Fruit fly (Drosophila melanogaster) whole organism, prepupa: ENCODE results near the gene CG18745.
A peak's percentile ranks its signal among the peaks of the same experiment; 100 is the strongest.

Experiments used
- CG10631 ChIP-seq: fragments of 200-800 bp; sonication (Bioruptor generic); optimal IDR thresholded peaks from 2 replicates; lab custom pipeline; 2016; ENCODE audit warnings: missing biosample characterization, missing genetic modification characterization
- CG10669 ChIP-seq: fragments of 200-800 bp; sonication (Bioruptor generic); optimal IDR thresholded peaks from 3 replicates; lab custom pipeline; 2018; ENCODE audit warnings: missing biosample characterization, mild to moderate bottlenecking, missing genetic modification characterization, moderate library complexity
- CG11294 ChIP-seq: fragments of 200-800 bp; sonication (Bioruptor generic); IDR thresholded peaks from 2 replicates; pipeline ENCODE4 v1.3.6; 2022; ENCODE audit warnings: missing biosample characterization, missing genetic modification characterization
- CG11902 ChIP-seq: fragments of 200-800 bp; sonication (Bioruptor generic); optimal IDR thresholded peaks from 3 replicates; lab custom pipeline; 2016; ENCODE audit warnings: missing biosample characterization, missing genetic modification characterization
- CG15336 ChIP-seq: fragments of 200-800 bp; sonication (Bioruptor generic); IDR thresholded peaks from 2 replicates; pipeline ENCODE4 v1.3.6; 2022; ENCODE audit warnings: missing biosample characterization, missing genetic modification characterization
- CG3032 ChIP-seq: fragments of 200-800 bp; optimal IDR thresholded peaks from 2 replicates; lab custom pipeline; 2019; ENCODE audit warnings: missing biosample characterization, mild to moderate bottlenecking, missing genetic modification characterization, moderate library complexity
- CG31627 ChIP-seq: fragments of 200-800 bp; sonication (Bioruptor generic); optimal IDR thresholded peaks from 3 replicates; lab custom pipeline; 2016; ENCODE audit warnings: missing biosample characterization, missing genetic modification characterization
- CG32006 ChIP-seq: fragments of 200-800 bp; sonication (Bioruptor generic); optimal IDR thresholded peaks from 3 replicates; lab custom pipeline; 2017; ENCODE audit warnings: missing biosample characterization, mild to moderate bottlenecking, missing genetic modification characterization
- CG6163 ChIP-seq: fragments of 200-800 bp; sonication (Bioruptor generic); IDR thresholded peaks from 3 replicates; pipeline ENCODE4 v1.3.6; 2022; ENCODE audit warnings: missing biosample characterization, missing genetic modification characterization
- CG6792 ChIP-seq: fragments of 200-800 bp; sonication (Bioruptor generic); optimal IDR thresholded peaks from 3 replicates; lab custom pipeline; 2016; ENCODE audit warnings: missing biosample characterization, missing genetic modification characterization
- CG6808 ChIP-seq: fragments of 200-800 bp; sonication (Bioruptor generic); optimal IDR thresholded peaks from 3 replicates; lab custom pipeline; 2017; ENCODE audit warnings: missing biosample characterization, missing genetic modification characterization, mild to moderate bottlenecking, moderate library complexity, missing genetic modification reagents
- CG6854 ChIP-seq: fragments of 200-800 bp; sonication (Bioruptor generic); optimal IDR thresholded peaks from 2 replicates; lab custom pipeline; 2017; ENCODE audit warnings: missing biosample characterization, mild to moderate bottlenecking, missing genetic modification characterization
- CG7368 ChIP-seq: fragments of 200-800 bp; sonication (Bioruptor generic); optimal IDR thresholded peaks from 3 replicates; lab custom pipeline; 2016; ENCODE audit warnings: missing biosample characterization, missing genetic modification characterization
- CG8119 ChIP-seq: fragments of 200-800 bp; sonication (Bioruptor generic); IDR thresholded peaks from 3 replicates; pipeline ENCODE4 v1.3.6; 2022; ENCODE audit warnings: missing biosample characterization, missing genetic modification characterization
- CG9139 ChIP-seq: fragments of 200-800 bp; sonication (Bioruptor generic); optimal IDR thresholded peaks from 3 replicates; lab custom pipeline; 2017; ENCODE audit warnings: missing biosample characterization, mild to moderate bottlenecking, missing genetic modification characterization
- Eip78C ChIP-seq: fragments of 200-800 bp; sonication (Bioruptor generic); peaks from one replicate; lab custom pipeline; 2016; ENCODE audit warnings: missing biosample characterization, missing genetic modification characterization
- Ets96B ChIP-seq: fragments of 200-800 bp; optimal IDR thresholded peaks from 2 replicates; lab custom pipeline; 2019; ENCODE audit warnings: missing biosample characterization, mild to moderate bottlenecking, missing genetic modification characterization, moderate library complexity
- Hr38 ChIP-seq: sonication (Bioruptor generic); optimal IDR thresholded peaks from 2 replicates; lab custom pipeline; 2016; ENCODE audit warnings: missing biosample characterization, missing genetic modification characterization
- Hr39 ChIP-seq: fragments of 200-800 bp; sonication (Bioruptor generic); optimal IDR thresholded peaks from 2 replicates; lab custom pipeline; 2016; ENCODE audit warnings: missing biosample characterization, missing genetic modification characterization
- Hr4 ChIP-seq: fragments of 200-800 bp; sonication (Bioruptor generic); optimal IDR thresholded peaks from 3 replicates; lab custom pipeline; 2016; ENCODE audit warnings: missing biosample characterization, missing genetic modification characterization
- Lpt ChIP-seq: fragments of 200-800 bp; sonication (Bioruptor generic); optimal IDR thresholded peaks from 3 replicates; lab custom pipeline; 2016; ENCODE audit warnings: missing biosample characterization, missing genetic modification characterization
- achi ChIP-seq: fragments of 200-800 bp; sonication (Bioruptor generic); optimal IDR thresholded peaks from 3 replicates; lab custom pipeline; 2016; ENCODE audit warnings: missing biosample characterization, missing genetic modification characterization
- cyc ChIP-seq: fragments of 200-800 bp; sonication (Bioruptor generic); optimal IDR thresholded peaks from 3 replicates; lab custom pipeline; 2016; ENCODE audit warnings: missing biosample characterization, missing genetic modification characterization
- eg ChIP-seq: fragments of 200-800 bp; sonication (Bioruptor generic); IDR thresholded peaks from 3 replicates; pipeline ENCODE4 v1.3.6; 2022; ENCODE audit warnings: missing biosample characterization, missing genetic modification characterization
- fkh ChIP-seq: fragments of 200-800 bp; sonication (Bioruptor generic); optimal IDR thresholded peaks from 3 replicates; lab custom pipeline; 2017; ENCODE audit warnings: missing biosample characterization, mild to moderate bottlenecking, missing genetic modification characterization, moderate library complexity
- pdm3 ChIP-seq: fragments of 200-800 bp; sonication (Bioruptor generic); optimal IDR thresholded peaks from 3 replicates; lab custom pipeline; 2016; ENCODE audit warnings: missing biosample characterization, missing genetic modification characterization
- svp ChIP-seq: fragments of 200-800 bp; sonication (Bioruptor generic); peaks from one replicate; lab custom pipeline; 2016; ENCODE audit warnings: missing biosample characterization, missing genetic modification characterization

CG18745 gene

DNA sequence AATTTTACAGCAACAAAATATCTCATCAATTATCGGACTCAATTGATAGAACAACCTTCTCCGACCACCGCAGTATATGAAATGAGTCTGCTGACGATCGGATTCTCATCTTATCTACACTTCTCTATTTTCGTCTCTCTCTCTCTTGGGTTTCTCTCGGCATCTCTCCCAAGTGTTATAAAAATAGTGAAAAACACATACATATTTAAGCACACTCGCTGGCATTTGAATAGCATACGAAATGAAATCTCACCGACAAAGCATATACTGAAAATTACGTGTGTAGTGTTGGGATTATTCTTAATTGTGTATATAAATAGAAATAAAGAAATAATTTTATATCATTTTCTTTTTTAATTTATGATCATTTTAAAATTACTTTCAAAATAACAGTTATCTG is 35.9 kb downstream of the CG18745 start, which contains the start of gene pyd3:
Gene pyd3 (minus strand): TSS at position 87 of the 400 bp plus-strand sequence.
- TF ChIP-seq svp (GFP tag; lab: Kevin White, UChicago) (peak; percentile 59), Hr38 (GFP tag; lab: Kevin White, UChicago) (no peak), Ets96B (tag; lab: Kevin White, UChicago) (peak; percentile 51), CG8119 (no peak), CG10669 (GFP tag; lab: Kevin White, UChicago) (peak; percentile 39), achi (GFP tag; lab: Kevin White, UChicago) (peak; percentile 5), Eip78C (GFP tag; lab: Kevin White, UChicago) (peak; percentile 34), CG15336 (GFP tag; lab: Robert Waterston, UW) (0 out of 2 replicates have a peak, but pooled peaks have one; percentile 37), CG32006 (GFP tag; lab: Kevin White, UChicago) (peak; percentile 45), cyc (no peak), Hr4 (GFP tag; lab: Kevin White, UChicago) (peak; percentile 16), CG6808 (GFP tag; lab: Kevin White, UChicago) (peak; percentile 6), CG6163 (GFP tag; lab: Robert Waterston, UW) (0 out of 3 replicates have a peak, but pooled peaks have one; percentile 15)

- TF ChIP-seq CG3032 (tag; lab: Kevin White, UChicago) (no peak), pdm3 (GFP tag; lab: Kevin White, UChicago) (no peak), CG15336 (GFP tag; lab: Robert Waterston, UW) (no peak), CG7368 (GFP tag; lab: Kevin White, UChicago) (no peak), eg (GFP tag; lab: Robert Waterston, UW) (no peak), CG10631 (GFP tag; lab: Kevin White, UChicago) (no peak), CG31627 (GFP tag; lab: Kevin White, UChicago) (no peak), CG11902 (GFP tag; lab: Kevin White, UChicago) (no peak), CG6854 (GFP tag; lab: Kevin White, UChicago) (no peak), Lpt (GFP tag; lab: Kevin White, UChicago) (no peak), CG11294 (GFP tag; lab: Robert Waterston, UW) (no peak), Hr39 (GFP tag; lab: Kevin White, UChicago) (no peak), CG9139 (GFP tag; lab: Kevin White, UChicago) (no peak), fkh (no peak), CG6792 (no peak)
Observed at dm6 chr3R:7739463-7739862, 46.5 kb downstream of the CG18745 start, which contains the start of gene CG43254. CG43254 (minus strand) TSS chr3R:7739563.
